Fruit fly (Drosophila melanogaster) whole organism, wandering third instar larva: ENCODE data around the gene CG42505.
A peak's percentile ranks its signal among the peaks of the same experiment; 100 is the strongest.

Experiments used
- Abd-B ChIP-seq: fragments of >200 bp; optimal IDR thresholded peaks from 2 replicates; lab custom pipeline; 2017; ENCODE audit warnings: missing biosample characterization, missing genetic modification characterization
- CG32264 ChIP-seq: fragments of 200-800 bp; sonication (Bioruptor generic); optimal IDR thresholded peaks from 2 replicates; lab custom pipeline; 2016; ENCODE audit warnings: missing biosample characterization, missing genetic modification characterization
- CG9705 ChIP-seq: fragments of 200-800 bp; sonication (Bioruptor generic); optimal IDR thresholded peaks from 2 replicates; lab custom pipeline; 2018; ENCODE audit warnings: missing biosample characterization, mild to moderate bottlenecking, missing genetic modification characterization
- CrebA ChIP-seq: fragments of 200-800 bp; sonication (Bioruptor generic); optimal IDR thresholded peaks from 2 replicates; lab custom pipeline; 2016; ENCODE audit warnings: missing biosample characterization, mild to moderate bottlenecking, missing genetic modification characterization, borderline replicate concordance
- Dif ChIP-seq: fragments of 200-275, 200-300 bp; sonication (Bioruptor generic); optimal IDR thresholded peaks from 2 replicates; lab custom pipeline; 2018; ENCODE audit warnings: missing biosample characterization, missing genetic modification characterization; ENCODE audit not compliant: partially characterized antibody
- GATAd ChIP-seq: sonication (Bioruptor generic); optimal IDR thresholded peaks from 2 replicates; lab custom pipeline; 2016; ENCODE audit warnings: missing biosample characterization, missing genetic modification characterization
- HLH106 ChIP-seq: fragments of 200-800 bp; optimal IDR thresholded peaks from 3 replicates; lab custom pipeline; 2019; ENCODE audit warnings: missing biosample characterization, mild to moderate bottlenecking, missing genetic modification characterization, moderate library complexity
- Hnf4 ChIP-seq: fragments of 200-800 bp; sonication (Bioruptor generic); optimal IDR thresholded peaks from 2 replicates; lab custom pipeline; 2016; ENCODE audit warnings: missing biosample characterization, mild to moderate bottlenecking, missing genetic modification characterization
- Hr83 ChIP-seq: fragments of 200-300 bp; sonication (Bioruptor generic); optimal IDR thresholded peaks from 2 replicates; lab custom pipeline; 2016; ENCODE audit warnings: missing biosample characterization, mild to moderate bottlenecking, missing genetic modification characterization, moderate library complexity; ENCODE audit not compliant: poor library complexity, severe bottlenecking
- Mio ChIP-seq: sonication (Bioruptor generic); optimal IDR thresholded peaks from 2 replicates; lab custom pipeline; 2016; ENCODE audit warnings: missing biosample characterization, missing genetic modification characterization
- Myc ChIP-seq: fragments of >200 bp; optimal IDR thresholded peaks from 2 replicates; lab custom pipeline; 2017
- N ChIP-seq: fragments of >200 bp; optimal IDR thresholded peaks from 2 replicates; lab custom pipeline; 2018; ENCODE audit warnings: missing biosample characterization, missing external identifiers, missing genetic modification characterization
- OdsH ChIP-seq: fragments of 200-800 bp; sonication (Bioruptor generic); optimal IDR thresholded peaks from 2 replicates; lab custom pipeline; 2016; ENCODE audit warnings: missing biosample characterization, mild to moderate bottlenecking, missing genetic modification characterization
- Rel ChIP-seq, 2 experiments: fragments of 200-800 bp; sonication (Bioruptor generic) in 1 of 2; optimal IDR thresholded peaks; 2 replicates in 1 of 2; 3 replicates in 1 of 2; lab custom pipeline; 2016 to 2019; ENCODE audit warnings: mild to moderate bottlenecking in 2 of 2, missing biosample characterization in 2 of 2, missing genetic modification characterization in 2 of 2, moderate library complexity in 1 of 2
- Sp1 ChIP-seq: fragments of 200-800 bp; sonication (Bioruptor generic); optimal IDR thresholded peaks from 3 replicates; lab custom pipeline; 2019; ENCODE audit warnings: missing biosample characterization, mild to moderate bottlenecking, missing genetic modification characterization, moderate library complexity
- Vsx2 ChIP-seq: fragments of 200-300, 225-300 bp; sonication (Bioruptor generic); optimal IDR thresholded peaks from 2 replicates; lab custom pipeline; 2018; ENCODE audit warnings: missing biosample characterization, missing genetic modification characterization; ENCODE audit not compliant: partially characterized antibody
- br ChIP-seq: fragments of 200-800 bp; sonication (Bioruptor generic); optimal IDR thresholded peaks from 2 replicates; lab custom pipeline; 2016; ENCODE audit warnings: missing biosample characterization, missing genetic modification characterization
- brk ChIP-seq: fragments of 200-800 bp; sonication (Bioruptor generic); optimal IDR thresholded peaks from 2 replicates; lab custom pipeline; 2016; ENCODE audit warnings: missing biosample characterization, mild to moderate bottlenecking, missing genetic modification characterization
- dl ChIP-seq, 2 experiments: fragments of 175-275, 200-275 bp in 1 of 2; fragments of 200-275 bp in 1 of 2; sonication (Bioruptor generic); optimal IDR thresholded peaks; lab custom pipeline; 2018; ENCODE audit warnings: mild to moderate bottlenecking in 2 of 2, missing biosample characterization in 2 of 2, missing genetic modification characterization in 2 of 2, moderate library complexity in 2 of 2; ENCODE audit not compliant: partially characterized antibody in 2 of 2, insufficient read depth in 1 of 2
- dmrt93B ChIP-seq: fragments of 200-800 bp; sonication (Bioruptor generic); optimal IDR thresholded peaks from 2 replicates; lab custom pipeline; 2018; ENCODE audit warnings: missing biosample characterization, mild to moderate bottlenecking, missing genetic modification characterization
- dsf ChIP-seq: sonication (Bioruptor generic); optimal IDR thresholded peaks from 2 replicates; lab custom pipeline; 2016; ENCODE audit warnings: missing biosample characterization, missing genetic modification characterization, borderline replicate concordance
- ey ChIP-seq: fragments of 200-800 bp; sonication (Bioruptor generic); optimal IDR thresholded peaks from 2 replicates; lab custom pipeline; 2016; ENCODE audit warnings: missing biosample characterization, missing genetic modification characterization
- foxo ChIP-seq, 2 experiments: fragments of 200-800 bp; sonication (Bioruptor generic); optimal IDR thresholded peaks; 2 replicates in 1 of 2; 3 replicates in 1 of 2; lab custom pipeline; 2016 to 2017; ENCODE audit warnings: missing biosample characterization in 2 of 2, missing genetic modification characterization in 2 of 2
- fru ChIP-seq: fragments of 200-800 bp; sonication (Bioruptor generic); optimal IDR thresholded peaks from 3 replicates; lab custom pipeline; 2016; ENCODE audit warnings: missing biosample characterization, mild to moderate bottlenecking, missing genetic modification characterization
- h ChIP-seq: fragments of 200-800 bp; sonication (Bioruptor generic); optimal IDR thresholded peaks from 3 replicates; lab custom pipeline; 2016; ENCODE audit warnings: missing biosample characterization, mild to moderate bottlenecking, missing genetic modification characterization
- lola ChIP-seq: fragments of >200 bp; optimal IDR thresholded peaks from 2 replicates; lab custom pipeline; 2017; ENCODE audit warnings: missing biosample characterization, missing genetic modification characterization
- psq ChIP-seq: fragments of 200-800 bp; sonication (Bioruptor generic); optimal IDR thresholded peaks from 3 replicates; lab custom pipeline; 2017; ENCODE audit warnings: missing biosample characterization, mild to moderate bottlenecking, missing genetic modification characterization, moderate library complexity
- rgr ChIP-seq: fragments of 200-800 bp; sonication (Bioruptor generic); optimal IDR thresholded peaks from 3 replicates; lab custom pipeline; 2016; ENCODE audit warnings: missing biosample characterization, mild to moderate bottlenecking, missing genetic modification characterization
- sage ChIP-seq: fragments of 200-800 bp; sonication (Bioruptor generic); optimal IDR thresholded peaks from 2 replicates; lab custom pipeline; 2016; ENCODE audit warnings: missing biosample characterization, mild to moderate bottlenecking, missing genetic modification characterization
- sv ChIP-seq: fragments of 200-800 bp; sonication (Bioruptor generic); optimal IDR thresholded peaks from 3 replicates; lab custom pipeline; 2016; ENCODE audit warnings: missing biosample characterization, missing genetic modification characterization
- tai ChIP-seq: sonication (Bioruptor generic); optimal IDR thresholded peaks from 2 replicates; lab custom pipeline; 2016; ENCODE audit warnings: missing biosample characterization, missing genetic modification characterization
- usp ChIP-seq: fragments of >200 bp; optimal IDR thresholded peaks from 2 replicates; lab custom pipeline; 2017; ENCODE audit warnings: missing biosample characterization, missing genetic modification characterization
- woc ChIP-seq: sonication (Bioruptor generic); optimal IDR thresholded peaks from 2 replicates; lab custom pipeline; 2016; ENCODE audit warnings: missing biosample characterization, mild to moderate bottlenecking, missing genetic modification characterization

CG42505 gene

DNA sequence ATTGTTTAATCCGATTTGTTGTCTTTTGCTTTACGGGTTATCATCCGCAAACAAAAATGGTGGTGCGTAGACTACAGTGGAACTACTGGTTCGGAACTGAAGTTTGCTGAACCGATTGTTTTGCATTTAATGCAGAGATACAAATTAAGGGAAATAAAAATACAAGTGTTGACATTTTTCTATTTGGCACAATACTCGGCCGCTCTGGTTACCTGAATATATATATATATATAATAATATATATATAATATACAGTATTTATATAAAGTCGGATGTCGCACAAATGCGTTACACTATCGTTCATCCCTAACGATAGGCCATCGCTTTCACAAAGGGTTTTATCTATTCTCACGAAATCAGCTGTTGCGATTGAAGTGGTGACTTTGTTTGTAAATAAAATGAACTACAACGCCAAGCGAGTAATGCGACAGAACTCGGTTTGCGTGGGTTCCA lies 14.7 kb downstream of the CG42505 start, which contains the start of the genes DCAF12 and Spt3:
Gene DCAF12, minus strand, starts transcription at position 204 of the 453 bp plus-strand sequence.
Gene Spt3, plus strand, starts transcription at position 329 of the 453 bp plus-strand sequence.
- no peak for TF ChIP-seq tai
- no peak for TF ChIP-seq usp
- TF ChIP-seq woc (GFP tag; lab: Kevin White, UChicago) = peak; percentile 83
- TF ChIP-seq CG9705 (GFP tag; lab: Kevin White, UChicago) = peak; percentile 13
- peak; percentile 74 for TF ChIP-seq HLH106 (tag; lab: Kevin White, UChicago)
- TF ChIP-seq psq (GFP tag; lab: Kevin White, UChicago) = peak; percentile 52
- peak; percentile 17 for TF ChIP-seq CG32264 (GFP tag; lab: Kevin White, UChicago)
- TF ChIP-seq sage (GFP tag; lab: Kevin White, UChicago) = no peak
- no peak for TF ChIP-seq Vsx2 (GFP tag; lab: Kevin White, UChicago)
- TF ChIP-seq dmrt93B (GFP tag; lab: Kevin White, UChicago) = peak; percentile 50
- no peak for TF ChIP-seq sv (GFP tag; lab: Kevin White, UChicago)
- TF ChIP-seq Hr83 (GFP tag; lab: Kevin White, UChicago) = no peak
- TF ChIP-seq Myc (lab: Kevin White, UChicago) = peak; percentile 3

- TF ChIP-seq OdsH (GFP tag; lab: Kevin White, UChicago) = peak; percentile 78
- TF ChIP-seq CG9705 (GFP tag; lab: Kevin White, UChicago) = peak; percentile 72
- peak; percentile 54 for TF ChIP-seq GATAd (GFP tag; lab: Kevin White, UChicago)
- no peak for TF ChIP-seq Rel (GFP tag; optimal IDR thresholded peaks at IDR 0.05; lab: Kevin White, UChicago)
- TF ChIP-seq Rel (tag; optimal IDR thresholded peaks at IDR 0.05; lab: Kevin White, UChicago) = peak; percentile 10
- peak; percentile 84 for TF ChIP-seq dmrt93B (GFP tag; lab: Kevin White, UChicago)
- peak; percentile 76 for TF ChIP-seq Sp1 (GFP tag; lab: Kevin White, UChicago)
- no peak for TF ChIP-seq Hr83 (GFP tag; lab: Kevin White, UChicago)
- peak; percentile 69 for TF ChIP-seq dsf (GFP tag; lab: Kevin White, UChicago)
- TF ChIP-seq dl (GFP tag; optimal IDR thresholded peaks at IDR 0.05; lab: Kevin White, UChicago; ENCODE audit: insufficient read depth in 1 of 2, partially characterized antibody in 2 of 2) = no peak
- peak; percentile 80 for TF ChIP-seq sv (GFP tag; lab: Kevin White, UChicago)
- TF ChIP-seq woc (GFP tag; lab: Kevin White, UChicago) = peak; percentile 93
- TF ChIP-seq Hnf4 (GFP tag; lab: Kevin White, UChicago) = no peak
- TF ChIP-seq foxo (GFP tag; optimal IDR thresholded peaks at IDR 0.05; lab: Kevin White, UChicago) = peak in 1 of 2 experiments; percentile 89
- TF ChIP-seq fru (GFP tag; lab: Kevin White, UChicago) = peak; percentile 82
- peak; percentile 78 for TF ChIP-seq ey (GFP tag; lab: Kevin White, UChicago)
- TF ChIP-seq CrebA = no peak
- TF ChIP-seq usp = no peak
- no peak for TF ChIP-seq Mio (GFP tag; lab: Kevin White, UChicago)
- TF ChIP-seq Abd-B (GFP tag; lab: Kevin White, UChicago) = no peak
- TF ChIP-seq psq (GFP tag; lab: Kevin White, UChicago) = peak; percentile 78
- TF ChIP-seq rgr (GFP tag; lab: Kevin White, UChicago) = peak; percentile 85
- no peak for TF ChIP-seq lola (GFP tag; lab: Kevin White, UChicago)
- TF ChIP-seq br (GFP tag; lab: Kevin White, UChicago) = peak; percentile 61
- peak; percentile 84 for TF ChIP-seq h (GFP tag; lab: Kevin White, UChicago)
- TF ChIP-seq Dif (GFP tag; lab: Kevin White, UChicago) = no peak
- TF ChIP-seq Myc (lab: Kevin White, UChicago) = peak; percentile 86
- TF ChIP-seq brk (GFP tag; lab: Kevin White, UChicago) = no peak
- TF ChIP-seq N (GFP tag; lab: Kevin White, UChicago) = no peak
- TF ChIP-seq HLH106 (tag; lab: Kevin White, UChicago) = peak; percentile 91
- TF ChIP-seq, all 38 proteins: peak for 18
Observed at dm6 chr3R:12010202-12010824, 21.2 kb downstream of the CG42505 start, which contains the start of the genes KLHL18 and GCC185. TSS of gene KLHL18 (minus strand) at chr3R:12010434. TSS of gene GCC185 (plus strand) at chr3R:12010772.
